Fruit fly (Drosophila melanogaster): Measurements from ENCODE around the gene CG6168.

DNA sequence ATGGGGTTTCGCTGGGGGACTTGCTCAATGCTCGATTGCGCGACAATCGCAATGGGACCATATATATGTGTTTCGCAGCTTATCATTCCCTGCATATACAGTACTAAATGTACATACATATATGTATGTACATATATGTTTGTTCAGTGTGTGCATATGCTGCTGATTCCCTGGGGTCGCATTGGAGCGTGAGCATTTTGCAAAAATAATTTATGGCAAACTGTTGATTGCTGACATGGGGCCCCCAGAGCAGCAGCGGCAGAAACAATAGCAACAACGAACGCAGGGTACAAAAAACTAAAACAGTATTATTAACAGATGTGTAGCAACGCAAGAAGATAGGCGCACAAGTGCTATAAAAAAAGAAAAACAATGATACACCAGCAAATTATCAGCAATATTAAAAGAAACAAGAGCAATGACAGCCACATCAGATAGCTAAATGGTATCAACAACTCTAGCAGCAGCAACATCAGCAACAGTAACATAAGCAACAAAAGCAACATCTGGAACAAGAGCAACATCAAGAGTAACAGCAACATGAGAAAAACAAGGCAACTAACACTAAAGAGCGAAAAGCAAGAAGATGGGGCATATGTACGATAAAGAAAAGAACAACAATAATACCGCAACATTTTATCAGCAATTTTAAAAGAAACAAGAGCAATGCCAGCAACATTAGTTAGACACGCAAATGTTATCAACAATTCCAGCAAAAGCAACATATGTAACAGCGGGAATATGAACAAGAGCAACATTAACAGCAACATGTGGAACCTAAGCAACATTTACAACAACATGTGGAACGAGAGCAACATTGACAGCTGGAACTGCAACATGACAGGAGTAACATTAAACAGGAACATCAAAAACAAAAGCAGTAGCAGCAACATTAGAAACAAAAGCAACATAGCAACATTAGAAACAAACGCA, 37.2 kb downstream of the CG6168 start:
- TF ChIP-seq Snoo (tag; optimal IDR thresholded peaks at IDR 0.05) (no peak), rn (GFP tag; IDR thresholded peaks at IDR 0.05) (no peak), fd96Ca (GFP tag; IDR thresholded peaks at IDR 0.05) (no peak), CG10348 (GFP tag; IDR thresholded peaks at IDR 0.05) (no peak), CG34367 (tag; optimal IDR thresholded peaks at IDR 0.05) (no peak), CG12605 (GFP tag; IDR thresholded peaks at IDR 0.05) (peak; percentile 57)

Data from whole organism, pupa.